Worm (Caenorhabditis elegans) whole organism, L4 larva: Measurements from ENCODE around the gene ZK809.9.

Source experiments
- ama-1 ChIP-seq: fragments of 150-350 bp; optimal IDR thresholded peaks from 2 replicates; lab custom pipeline; 2014; ENCODE audit warnings: inconsistent platforms, mixed read lengths
- ceh-82 ChIP-seq: sonication (generic microtip); optimal IDR thresholded peaks from 2 replicates; lab custom pipeline; 2017; ENCODE audit warnings: missing biosample characterization, missing genetic modification characterization
- duxl-1 ChIP-seq: sonication (generic microtip); optimal IDR thresholded peaks from 2 replicates; lab custom pipeline; 2016; ENCODE audit warnings: mild to moderate bottlenecking, missing genetic modification characterization, moderate library complexity, missing compliant biosample characterization; ENCODE audit not compliant: poor library complexity
- fos-1 ChIP-seq: fragments of 150-350 bp; optimal IDR thresholded peaks from 2 replicates; lab custom pipeline; 2014; ENCODE audit warnings: missing biosample characterization, missing genetic modification characterization
- lsy-2 ChIP-seq, 2 experiments: fragments of 150-350 bp in 1 of 2; sonication (generic microtip) in 1 of 2; optimal IDR thresholded peaks; 2 replicates each; lab custom pipeline; 2014 to 2017; ENCODE audit warnings: missing biosample characterization in 2 of 2, missing genetic modification characterization in 2 of 2
- nhr-237 ChIP-seq: sonication (generic microtip); optimal IDR thresholded peaks from 2 replicates; lab custom pipeline; 2017; ENCODE audit warnings: missing biosample characterization, missing genetic modification characterization
- pha-4 ChIP-seq, 2 experiments: fragments of 150-350 bp in 1 of 2; fragments of 200-800 bp in 1 of 2; sonication (Bioruptor generic) in 1 of 2; IDR thresholded peaks in 1 of 2; optimal IDR thresholded peaks in 1 of 2; 2 replicates each; pipeline versions ENCODE4 v1.3.6 to Lab custom; 2014 to 2022; ENCODE audit warnings: missing genetic modification characterization in 2 of 2, missing genetic modification reagents in 2 of 2, missing biosample characterization in 1 of 2, missing compliant biosample characterization in 1 of 2
- spr-1 ChIP-seq: sonication (generic microtip); optimal IDR thresholded peaks from 2 replicates; lab custom pipeline; 2016; ENCODE audit warnings: mild to moderate bottlenecking, missing genetic modification characterization, missing compliant biosample characterization
- unc-62 ChIP-seq, 3 experiments: fragments of 150-350 bp in 1 of 3; sonication (generic microtip); optimal IDR thresholded peaks in 2 of 3; peaks in 1 of 3; 1 replicate in 1 of 3; 2 replicates in 2 of 3; lab custom pipeline; 2014 to 2017; ENCODE audit warnings: missing biosample characterization in 3 of 3, missing genetic modification characterization in 3 of 3, missing genetic modification reagents in 3 of 3, missing genotype in 1 of 3
- ztf-11 ChIP-seq: fragments of 150-350 bp; optimal IDR thresholded peaks from 2 replicates; lab custom pipeline; 2014; ENCODE audit warnings: missing biosample characterization, missing genetic modification characterization

- TF ChIP-seq pha-4 (GFP tag; IDR thresholded peaks at IDR 0.05; lab: Robert Waterston, UW) = peak; percentile 58; the same call in 1 of the 2 replicates
- TF ChIP-seq pha-4 (tag; optimal IDR thresholded peaks at IDR 0.05; lab: Kevin White, UChicago) = no peak
- TF ChIP-seq ceh-82 = no peak
- TF ChIP-seq unc-62 (GFP tag; optimal IDR thresholded peaks at IDR 0.05 in 1 of 2; lab: Kevin White, UChicago) = peak; percentile 48 to 99
- no peak for TF ChIP-seq unc-62 (tag; optimal IDR thresholded peaks at IDR 0.05; lab: Kevin White, UChicago)
- TF ChIP-seq fos-1 (tag; lab: Kevin White, UChicago) = no peak
- no peak for TF ChIP-seq nhr-237
- TF ChIP-seq duxl-1 (tag; lab: Kevin White, UChicago) = no peak
- TF ChIP-seq ztf-11 (tag; lab: Kevin White, UChicago) = no peak
- TF ChIP-seq ama-1 (lab: Kevin White, UChicago) = no peak
- peak; percentile 42 for TF ChIP-seq spr-1
- peak; percentile 32 to 58 for TF ChIP-seq lsy-2 (tag; optimal IDR thresholded peaks at IDR 0.05; lab: Kevin White, UChicago)
Observed at ce11 chrIV:11692071-11692673, 27.1 kb downstream of the ZK809.9 start.
